Worm (Caenorhabditis elegans) whole organism, L1 larva: ENCODE data around the gene F44E2.7.

Source experiments
- grh-1 ChIP-seq: fragments of 200-800 bp; sonication (Bioruptor generic); IDR thresholded peaks from 2 replicates; pipeline ENCODE4 v1.3.6; 2022; ENCODE audit warnings: missing genetic modification reagents, missing genetic modification characterization, missing compliant biosample characterization
- nhr-19 ChIP-seq: fragments of 200-800 bp; sonication (Bioruptor generic); conservative IDR thresholded peaks from 2 replicates; pipeline ENCODE4 v1.3.6; 2022; ENCODE audit warnings: missing genetic modification characterization, missing compliant biosample characterization
- nhr-237 ChIP-seq: fragments of 150-350 bp; optimal IDR thresholded peaks from 2 replicates; lab custom pipeline; 2014; ENCODE audit warnings: missing biosample characterization, missing genetic modification characterization
- unc-62 ChIP-seq: fragments of 150-350 bp; optimal IDR thresholded peaks from 2 replicates; lab custom pipeline; 2014; ENCODE audit warnings: missing biosample characterization, missing genetic modification reagents, missing genetic modification characterization

- TF ChIP-seq nhr-19 (GFP tag; lab: Robert Waterston, UW) (peak; percentile 92), unc-62 (GFP tag; lab: Kevin White, UChicago) (peak; percentile 22), nhr-237 (tag; lab: Kevin White, UChicago) (peak; percentile 81), grh-1 (peak; percentile 82)
Measured at ce11 chrIII:8801864-8802818, 46.1 kb downstream of the F44E2.7 start.
